Worm (Caenorhabditis elegans): ENCODE measurements around the gene mnk-1.
A peak's percentile ranks its signal among the peaks of the same experiment; 100 is the strongest.

The mnk-1 gene

ce11 chrII:10554046-10554399 lies 821 bp downstream of the mnk-1 start (continued):
- peak; percentile 38 for TF ChIP-seq nhr-90 (tag; optimal IDR thresholded peaks at IDR 0.05; ENCODE audit: poor library complexity)
- TF ChIP-seq fos-1 (tag; optimal IDR thresholded peaks at IDR 0.05) = no peak
- TF ChIP-seq pqm-1 (tag; optimal IDR thresholded peaks at IDR 0.05) = no peak
- TF ChIP-seq dsc-1 (tag; optimal IDR thresholded peaks at IDR 0.05) = no peak
- no peak for TF ChIP-seq irx-1 (tag; optimal IDR thresholded peaks at IDR 0.05)
- TF ChIP-seq zip-4 (GFP tag; optimal IDR thresholded peaks at IDR 0.05) = no peak
- TF ChIP-seq ets-5 (GFP tag; IDR thresholded peaks at IDR 0.05) = no peak
- no peak for TF ChIP-seq hlh-4 (tag; optimal IDR thresholded peaks at IDR 0.05)
- TF ChIP-seq ztf-11 (tag; optimal IDR thresholded peaks at IDR 0.05) = peak in 1 of 2 experiments; percentile 79
- no peak for TF ChIP-seq sox-4 (tag; optimal IDR thresholded peaks at IDR 0.05)
- no peak for TF ChIP-seq nhr-20 (tag; optimal IDR thresholded peaks at IDR 0.05)
- no peak for TF ChIP-seq isw-1 (GFP tag; IDR thresholded peaks at IDR 0.05)
- no peak for TF ChIP-seq ceh-8 (GFP tag; optimal IDR thresholded peaks at IDR 0.05)
- TF ChIP-seq egl-13 (tag; optimal IDR thresholded peaks at IDR 0.05) = no peak
- no peak for TF ChIP-seq lin-15B (tag; optimal IDR thresholded peaks at IDR 0.05)
- no peak for TF ChIP-seq blmp-1 (tag; optimal IDR thresholded peaks at IDR 0.05)
- TF ChIP-seq egl-27 (tag; optimal IDR thresholded peaks at IDR 0.05) = no peak
- TF ChIP-seq C04F5.9 (tag; optimal IDR thresholded peaks at IDR 0.05) = no peak
- TF ChIP-seq mep-1 (tag; optimal IDR thresholded peaks at IDR 0.05) = peak; percentile 59
- TF ChIP-seq tlp-1 (tag; optimal IDR thresholded peaks at IDR 0.05) = no peak
- no peak for TF ChIP-seq vab-15 (tag; optimal IDR thresholded peaks at IDR 0.05)
- no peak for TF ChIP-seq pax-3 (tag; optimal IDR thresholded peaks at IDR 0.05)
- no peak for TF ChIP-seq lsy-2 (tag; optimal IDR thresholded peaks at IDR 0.05)
- no peak for TF ChIP-seq fkh-10 (GFP tag; optimal IDR thresholded peaks at IDR 0.05)
- TF ChIP-seq unc-130 (tag; optimal IDR thresholded peaks at IDR 0.05) = no peak
- no peak for TF ChIP-seq aha-1 (tag; optimal IDR thresholded peaks at IDR 0.05)
- TF ChIP-seq pag-3 (tag; optimal IDR thresholded peaks at IDR 0.05; ENCODE audit: borderline replicate concordance, insufficient read depth) = no peak
- TF ChIP-seq lin-39 (tag; optimal IDR thresholded peaks at IDR 0.05) = no peak
- TF ChIP-seq ceh-63 (GFP tag; optimal IDR thresholded peaks at IDR 0.05) = no peak
- TF ChIP-seq nhr-84 (tag; optimal IDR thresholded peaks at IDR 0.05) = no peak
- no peak for TF ChIP-seq ces-1 (GFP tag; optimal IDR thresholded peaks at IDR 0.05)
- peak; percentile 39 for TF ChIP-seq snu-23 (GFP tag; optimal IDR thresholded peaks at IDR 0.05)
- peak; percentile 7 for TF ChIP-seq C16A3.4 (tag; optimal IDR thresholded peaks at IDR 0.05)
- TF ChIP-seq zag-1 (tag; optimal IDR thresholded peaks at IDR 0.05) = no peak
- TF ChIP-seq tbx-2 (tag; optimal IDR thresholded peaks at IDR 0.05) = no peak
- TF ChIP-seq hlh-17 (GFP tag; optimal IDR thresholded peaks at IDR 0.05; ENCODE audit: borderline replicate concordance) = no peak
- TF ChIP-seq fkh-8 (tag; optimal IDR thresholded peaks at IDR 0.05) = no peak

DNA sequence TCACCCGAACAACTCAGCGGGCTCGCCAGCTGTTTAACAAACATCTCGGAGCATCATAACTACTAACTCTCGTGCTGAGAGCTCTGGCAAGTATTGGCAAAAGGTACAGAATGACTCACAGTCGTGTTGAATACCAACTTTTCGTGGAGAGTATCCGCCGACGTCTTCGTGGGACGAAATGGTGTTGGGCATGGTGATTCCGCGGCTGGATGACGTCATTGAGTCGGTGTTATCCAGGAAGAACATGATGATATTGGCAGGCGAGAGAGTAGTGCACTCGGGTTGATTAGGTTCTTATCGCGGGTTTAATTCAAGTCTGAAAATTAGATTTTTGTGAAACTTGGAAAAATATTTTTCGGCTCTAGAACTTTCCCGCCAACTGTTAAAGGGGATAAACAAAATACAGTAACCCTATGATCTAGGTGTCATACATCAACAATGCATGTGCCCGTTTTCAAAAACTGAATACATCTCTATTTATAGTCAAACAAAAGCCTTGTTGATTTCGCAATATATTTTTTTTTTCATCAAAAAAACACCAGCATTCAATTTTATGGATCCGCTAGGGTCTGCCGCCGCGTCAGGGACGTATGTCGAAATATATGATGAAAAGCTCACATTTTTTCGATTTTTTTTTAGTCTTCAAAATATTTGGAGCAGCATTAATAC lies 1.3 kb downstream of the mnk-1 start:
- TF ChIP-seq lin-15B (tag; optimal IDR thresholded peaks at IDR 0.05) (no peak), egl-27 (tag; optimal IDR thresholded peaks at IDR 0.05) (no peak), ceh-88 (GFP tag; IDR thresholded peaks at IDR 0.05) (no peak), fkh-8 (tag; optimal IDR thresholded peaks at IDR 0.05) (no peak), rnt-1 (tag; optimal IDR thresholded peaks at IDR 0.05) (peak; percentile 28), lin-14 (GFP tag; optimal IDR thresholded peaks at IDR 0.05) (peak; percentile 4), ets-5 (GFP tag; IDR thresholded peaks at IDR 0.05) (no peak), ama-1 (optimal IDR thresholded peaks at IDR 0.05) (peak; percentile 73), lin-35 (GFP tag; optimal IDR thresholded peaks at IDR 0.05) (peak in 1 of 2 experiments; percentile 3), zag-1 (tag; optimal IDR thresholded peaks at IDR 0.05) (no peak), efl-1 (optimal IDR thresholded peaks at IDR 0.05) (no peak), efl-1 (GFP tag; optimal IDR thresholded peaks at IDR 0.05 in 1 of 2) (peak in 1 of 2 experiments; percentile 33)
